Worm (Caenorhabditis elegans) whole organism, L3 larva: Measurements from ENCODE around the gene W09C2.10.

Experiments used
- elt-1 ChIP-seq: fragments of 150-350 bp; optimal IDR thresholded peaks from 2 replicates; lab custom pipeline; 2014; ENCODE audit warnings: missing biosample characterization, missing genetic modification characterization
- unc-39 ChIP-seq: sonication (generic microtip); optimal IDR thresholded peaks from 4 replicates; lab custom pipeline; 2017; ENCODE audit warnings: missing biosample characterization, missing genetic modification characterization

ce11 chrIV:9624275-9624674 is 602 bp downstream of the W09C2.10 start, which contains the start of gene W09C2.8:
- TF ChIP-seq unc-39 (tag; lab: Kevin White, UChicago) (no peak), elt-1 (no peak)
